Fruit fly (Drosophila melanogaster) whole organism, embryonic: Measurements from ENCODE around the gene slow.
A peak's percentile ranks its signal among the peaks of the same experiment; 100 is the strongest.

Experiments used
- Aef1 ChIP-seq: fragments of 200-800 bp; sonication (Bioruptor generic); IDR thresholded peaks from 3 replicates; pipeline ENCODE4 v1.3.6; 2022; ENCODE audit warnings: missing biosample characterization, missing genetic modification characterization
- Antp ChIP-seq: fragments of 200-800 bp; sonication (Bioruptor generic); optimal IDR thresholded peaks from 3 replicates; lab custom pipeline; 2016; ENCODE audit warnings: missing biosample characterization, missing genetic modification characterization
- Atf-2 ChIP-seq: fragments of 200-800 bp; sonication (Bioruptor generic); optimal IDR thresholded peaks from 2 replicates; lab custom pipeline; 2016; ENCODE audit warnings: missing biosample characterization, missing genetic modification characterization
- CG1024 ChIP-seq: fragments of 200-800 bp; sonication (Bioruptor generic); IDR thresholded peaks from 2 replicates; pipeline ENCODE4 v1.3.6; 2022; ENCODE audit warnings: missing biosample characterization, missing genetic modification characterization
- CG10654 ChIP-seq: fragments of 200-800 bp; sonication (Bioruptor generic); optimal IDR thresholded peaks from 2 replicates; lab custom pipeline; 2016; ENCODE audit warnings: missing biosample characterization, missing genetic modification characterization
- CG11723 ChIP-seq: fragments of 200-800 bp; sonication (Bioruptor generic); optimal IDR thresholded peaks from 2 replicates; lab custom pipeline; 2017; ENCODE audit warnings: missing biosample characterization, mild to moderate bottlenecking, missing genetic modification characterization
- CG1602 ChIP-seq: fragments of 200-800 bp; sonication (Bioruptor generic); optimal IDR thresholded peaks from 3 replicates; lab custom pipeline; 2016; ENCODE audit warnings: missing biosample characterization, missing genetic modification characterization
- CG17359 ChIP-seq: fragments of 200-800 bp; sonication (Bioruptor generic); optimal IDR thresholded peaks from 3 replicates; lab custom pipeline; 2018; ENCODE audit warnings: missing biosample characterization, mild to moderate bottlenecking, missing genetic modification characterization, moderate library complexity
- CG17612 ChIP-seq: fragments of 200-800 bp; sonication (Bioruptor generic); IDR thresholded peaks from 2 replicates; pipeline ENCODE4 v1.3.6; 2022; ENCODE audit warnings: missing biosample characterization, missing genetic modification characterization
- CG18619 ChIP-seq: fragments of 200-800 bp; sonication (Bioruptor generic); optimal IDR thresholded peaks from 3 replicates; lab custom pipeline; 2017; ENCODE audit warnings: missing biosample characterization, mild to moderate bottlenecking, missing genetic modification characterization
- CG2116 ChIP-seq: fragments of 200-800 bp; sonication (Bioruptor generic); optimal IDR thresholded peaks from 3 replicates; lab custom pipeline; 2018; ENCODE audit warnings: missing biosample characterization, mild to moderate bottlenecking, missing genetic modification characterization
- CG2712 ChIP-seq: fragments of 200-800 bp; optimal IDR thresholded peaks from 3 replicates; lab custom pipeline; 2019; ENCODE audit warnings: missing biosample characterization, mild to moderate bottlenecking, missing genetic modification characterization, moderate library complexity
- CG30020 ChIP-seq: fragments of 200-800 bp; optimal IDR thresholded peaks from 2 replicates; lab custom pipeline; 2019; ENCODE audit warnings: missing biosample characterization, mild to moderate bottlenecking, missing genetic modification characterization, moderate library complexity
- CG3163 ChIP-seq: fragments of 200-800 bp; sonication (Bioruptor generic); optimal IDR thresholded peaks from 3 replicates; lab custom pipeline; 2016; ENCODE audit warnings: missing biosample characterization, missing genetic modification characterization
- CG3838 ChIP-seq: fragments of 200-800 bp; sonication (Bioruptor generic); optimal IDR thresholded peaks from 3 replicates; lab custom pipeline; 2016; ENCODE audit warnings: missing biosample characterization, missing genetic modification characterization
- CG4282 ChIP-seq: fragments of 200-800 bp; sonication (Bioruptor generic); optimal IDR thresholded peaks from 2 replicates; lab custom pipeline; 2016; ENCODE audit warnings: missing biosample characterization, missing genetic modification characterization
- CG4328 ChIP-seq: fragments of 200-800 bp; sonication (Bioruptor generic); optimal IDR thresholded peaks from 3 replicates; lab custom pipeline; 2017; ENCODE audit warnings: missing biosample characterization, missing genetic modification reagents, missing genetic modification characterization
- CG5180 ChIP-seq: fragments of 200-800 bp; sonication (Bioruptor generic); optimal IDR thresholded peaks from 3 replicates; lab custom pipeline; 2017; ENCODE audit warnings: missing biosample characterization, missing genetic modification characterization, mild to moderate bottlenecking, moderate library complexity, missing genetic modification reagents
- CG5245 ChIP-seq: fragments of 200-800 bp; sonication (Bioruptor generic); optimal IDR thresholded peaks from 3 replicates; lab custom pipeline; 2016; ENCODE audit warnings: missing biosample characterization, missing genetic modification characterization
- CG6654 ChIP-seq: fragments of 200-800 bp; sonication (Bioruptor generic); optimal IDR thresholded peaks from 2 replicates; lab custom pipeline; 2017; ENCODE audit warnings: missing biosample characterization, mild to moderate bottlenecking, missing genetic modification characterization
- CG6791 ChIP-seq: fragments of 200-800 bp; sonication (Bioruptor generic); IDR thresholded peaks from 3 replicates; pipeline ENCODE4 v1.3.6; 2022; ENCODE audit warnings: missing biosample characterization, missing genetic modification characterization; ENCODE audit not compliant: partially characterized antibody
- CG7745 ChIP-seq: fragments of 200-800 bp; sonication (Bioruptor generic); optimal IDR thresholded peaks from 2 replicates; lab custom pipeline; 2018; ENCODE audit warnings: missing biosample characterization, mild to moderate bottlenecking, missing genetic modification characterization, moderate library complexity
- CG9797 ChIP-seq: fragments of 200-800 bp; sonication (Bioruptor generic); optimal IDR thresholded peaks from 3 replicates; lab custom pipeline; 2018; ENCODE audit warnings: missing biosample characterization, mild to moderate bottlenecking, missing genetic modification characterization
- CoRest ChIP-seq: fragments of 200-800 bp; sonication (Bioruptor generic); optimal IDR thresholded peaks from 3 replicates; lab custom pipeline; 2018; ENCODE audit warnings: missing biosample characterization, mild to moderate bottlenecking, missing genetic modification characterization, moderate library complexity
- D ChIP-seq, 2 experiments: fragments of 200-800 bp in 1 of 2; fragments of >200 bp in 1 of 2; sonication (Bioruptor generic) in 1 of 2; optimal IDR thresholded peaks; 2 replicates in 1 of 2; 3 replicates in 1 of 2; lab custom pipeline; 2017; ENCODE audit warnings: mild to moderate bottlenecking in 1 of 2, missing biosample characterization in 1 of 2, missing genetic modification characterization in 1 of 2, missing genetic modification reagents in 1 of 2
- Fer2 ChIP-seq: fragments of 200-800 bp; sonication (Bioruptor generic); optimal IDR thresholded peaks from 2 replicates; lab custom pipeline; 2018; ENCODE audit warnings: missing biosample characterization, mild to moderate bottlenecking, missing genetic modification characterization, moderate library complexity
- HLH3B ChIP-seq: fragments of 200-800 bp; sonication (Bioruptor generic); IDR thresholded peaks from 2 replicates; pipeline ENCODE4 v1.3.6; 2022; ENCODE audit warnings: missing biosample characterization, missing genetic modification characterization
- HLH54F ChIP-seq: fragments of 200-800 bp; sonication (Bioruptor generic); optimal IDR thresholded peaks from 3 replicates; lab custom pipeline; 2016; ENCODE audit warnings: missing biosample characterization, missing genetic modification characterization
- HmgZ ChIP-seq: fragments of 200-800 bp; sonication (Bioruptor generic); optimal IDR thresholded peaks from 2 replicates; lab custom pipeline; 2018; ENCODE audit warnings: missing biosample characterization, mild to moderate bottlenecking, missing genetic modification characterization
- Oli ChIP-seq: fragments of 200-800 bp; sonication (Bioruptor generic); optimal IDR thresholded peaks from 2 replicates; lab custom pipeline; 2018; ENCODE audit warnings: missing biosample characterization, mild to moderate bottlenecking, missing genetic modification characterization, moderate library complexity
- Optix ChIP-seq: fragments of 200-800 bp; sonication (Bioruptor generic); IDR thresholded peaks from 3 replicates; pipeline ENCODE4 v1.3.6; 2022; ENCODE audit warnings: missing biosample characterization, missing genetic modification characterization
- Six4 ChIP-seq: fragments of 200-800 bp; sonication (Bioruptor generic); optimal IDR thresholded peaks from 2 replicates; lab custom pipeline; 2016; ENCODE audit warnings: missing biosample characterization, missing genetic modification characterization
- az2 ChIP-seq: fragments of 200-800 bp; sonication (Bioruptor generic); optimal IDR thresholded peaks from 3 replicates; lab custom pipeline; 2016; ENCODE audit warnings: missing biosample characterization, missing genetic modification characterization
- cad ChIP-seq: fragments of >200 bp; optimal IDR thresholded peaks from 2 replicates; lab custom pipeline; 2017; ENCODE audit warnings: missing biosample characterization, missing genetic modification characterization
- chif ChIP-seq, 2 experiments: fragments of 200-800 bp; sonication (Bioruptor generic); optimal IDR thresholded peaks; 3 replicates each; lab custom pipeline; 2016; ENCODE audit warnings: missing biosample characterization in 2 of 2, missing genetic modification characterization in 2 of 2
- corto ChIP-seq: fragments of 200-800 bp; sonication (Bioruptor generic); optimal IDR thresholded peaks from 2 replicates; lab custom pipeline; 2016; ENCODE audit warnings: missing biosample characterization, mild to moderate bottlenecking, missing genetic modification characterization, moderate library complexity
- dan ChIP-seq: fragments of 200-800 bp; sonication (Bioruptor generic); IDR thresholded peaks from 2 replicates; pipeline ENCODE4 v1.3.6; 2022; ENCODE audit warnings: missing biosample characterization, missing genetic modification characterization
- dysf ChIP-seq: fragments of 200-800 bp; sonication (Bioruptor generic); IDR thresholded peaks from 3 replicates; pipeline ENCODE4 v1.3.6; 2022; ENCODE audit warnings: missing biosample characterization, missing genetic modification characterization
- ftz-f1 ChIP-seq: fragments of 200-800 bp; sonication (Bioruptor generic); optimal IDR thresholded peaks from 2 replicates; lab custom pipeline; 2016; ENCODE audit warnings: missing biosample characterization, missing genetic modification characterization
- fu2 ChIP-seq: fragments of 200-800 bp; sonication (Bioruptor generic); optimal IDR thresholded peaks from 2 replicates; lab custom pipeline; 2016; ENCODE audit warnings: missing biosample characterization, missing genetic modification characterization
- ham ChIP-seq: fragments of 200-800 bp; sonication (Bioruptor generic); IDR thresholded peaks from 2 replicates; pipeline ENCODE4 v1.3.6; 2022; ENCODE audit warnings: missing biosample characterization, missing genetic modification characterization
- inv ChIP-seq: fragments of 200-800 bp; sonication (Bioruptor generic); IDR thresholded peaks from 2 replicates; pipeline ENCODE4 v1.3.6; 2022; ENCODE audit warnings: missing biosample characterization, missing genetic modification characterization; ENCODE audit not compliant: partially characterized antibody
- jumu ChIP-seq: fragments of 200-800 bp; sonication (Bioruptor generic); optimal IDR thresholded peaks from 3 replicates; lab custom pipeline; 2016; ENCODE audit warnings: missing biosample characterization, missing genetic modification characterization
- p53 ChIP-seq: fragments of 200-800 bp; sonication (Bioruptor generic); optimal IDR thresholded peaks from 2 replicates; lab custom pipeline; 2016; ENCODE audit warnings: missing biosample characterization, missing genetic modification characterization
- peb ChIP-seq: fragments of 200-800 bp; sonication (Bioruptor generic); IDR thresholded peaks from 2 replicates; pipeline ENCODE4 v1.3.6; 2022; ENCODE audit warnings: missing biosample characterization, missing genetic modification characterization
- run ChIP-seq: fragments of 200-800 bp; sonication (Bioruptor generic); optimal IDR thresholded peaks from 3 replicates; lab custom pipeline; 2018; ENCODE audit warnings: missing biosample characterization, mild to moderate bottlenecking, missing genetic modification characterization
- shn ChIP-seq: fragments of 200-800 bp; sonication (Bioruptor generic); optimal IDR thresholded peaks from 3 replicates; lab custom pipeline; 2016; ENCODE audit warnings: missing biosample characterization, missing genetic modification characterization
- slbo ChIP-seq: fragments of 200-800 bp; sonication (Bioruptor generic); IDR thresholded peaks from 2 replicates; pipeline ENCODE4 v1.3.6; 2022; ENCODE audit warnings: missing biosample characterization, missing genetic modification characterization
- ttk ChIP-seq: fragments of 200-800 bp; sonication (Bioruptor generic); IDR thresholded peaks from 2 replicates; pipeline ENCODE4 v2.1.2; 2022; ENCODE audit warnings: missing biosample characterization, missing genetic modification characterization
- wor ChIP-seq: fragments of 200-800 bp; sonication (Bioruptor generic); IDR thresholded peaks from 2 replicates; pipeline ENCODE4 v1.3.6; 2022; ENCODE audit warnings: missing biosample characterization, missing genetic modification characterization
- zfh2 ChIP-seq: fragments of 200-800 bp; sonication (Bioruptor generic); optimal IDR thresholded peaks from 2 replicates; lab custom pipeline; 2016; ENCODE audit warnings: missing biosample characterization, missing genetic modification characterization

slow gene

dm6 chr3L:4399905-4400304 is 15.7 kb downstream of the slow start (continued):
- TF ChIP-seq Six4 (GFP tag; lab: Kevin White, UChicago) (no peak), ttk (GFP tag; lab: Robert Waterston, UW) (no peak), Fer2 (tag; lab: Kevin White, UChicago) (no peak), CG9797 (GFP tag; lab: Kevin White, UChicago) (no peak), CG7745 (no peak), CG2116 (GFP tag; lab: Kevin White, UChicago) (no peak), CG5245 (GFP tag; lab: Kevin White, UChicago) (no peak), CG10654 (no peak), peb (GFP tag; lab: Robert Waterston, UW) (no peak), CG17612 (no peak), inv (GFP tag; lab: Robert Waterston, UW) (no peak), jumu (GFP tag; lab: Kevin White, UChicago) (no peak), slbo (GFP tag; lab: Robert Waterston, UW) (no peak), shn (no peak), wor (no peak), Oli (no peak), Optix (no peak), CG2712 (tag; lab: Kevin White, UChicago) (peak; percentile 46), zfh2 (GFP tag; lab: Kevin White, UChicago) (no peak), D (optimal IDR thresholded peaks at IDR 0.05; lab: Kevin White, UChicago) (no peak), D (GFP tag; optimal IDR thresholded peaks at IDR 0.05; lab: Kevin White, UChicago) (peak; percentile 28), fu2 (GFP tag; lab: Kevin White, UChicago) (no peak), Atf-2 (GFP tag; lab: Kevin White, UChicago) (no peak), CG3163 (GFP tag; lab: Kevin White, UChicago) (no peak), Aef1 (GFP tag; lab: Robert Waterston, UW) (no peak), CG17359 (tag; lab: Kevin White, UChicago) (peak; percentile 28), dysf (no peak), CG6791 (GFP tag; lab: Robert Waterston, UW) (no peak), HmgZ (no peak), dan (GFP tag; lab: Robert Waterston, UW) (no peak), ftz-f1 (GFP tag; lab: Kevin White, UChicago) (no peak), CG30020 (tag; lab: Kevin White, UChicago) (no peak), p53 (no peak), CG5180 (no peak), CG3838 (GFP tag; lab: Kevin White, UChicago) (no peak), chif (GFP tag; optimal IDR thresholded peaks at IDR 0.05; lab: Kevin White, UChicago) (no peak)

- TF ChIP-seq CG6791 (GFP tag; lab: Robert Waterston, UW) (no peak), cad (GFP tag; lab: Kevin White, UChicago) (peak; percentile 90), ham (GFP tag; lab: Robert Waterston, UW) (no peak), CG6654 (GFP tag; lab: Kevin White, UChicago) (peak; percentile 94), corto (no peak)
Observed at dm6 chr3L:4401241-4401640, 17.0 kb downstream of the slow start.

dm6 chr3L:4403180-4403769 is 19.0 kb downstream of the slow start, which contains the start of gene Syx17:
Syx17 (plus strand) TSS chr3L:4403487.
- TF ChIP-seq HLH54F (peak; percentile 60), Antp (GFP tag; lab: Kevin White, UChicago) (peak; percentile 68), HLH3B (peak; percentile 48; the same call in 1 of the 2 replicates), inv (GFP tag; lab: Robert Waterston, UW) (peak; percentile 85), CG4328 (no peak), run (tag; lab: Kevin White, UChicago) (peak; percentile 11), CG4282 (peak; percentile 49), CoRest (tag; lab: Kevin White, UChicago) (peak; percentile 68), CG1602 (GFP tag; lab: Kevin White, UChicago) (peak; percentile 50), CG1024 (no peak), az2 (GFP tag; lab: Kevin White, UChicago) (peak; percentile 62), CG11723 (peak; percentile 20), CG18619 (GFP tag; lab: Kevin White, UChicago) (peak; percentile 29)
